Fruit fly (Drosophila melanogaster) whole organism, embryonic: Measurements from ENCODE around the gene mRpL30.
A peak's percentile ranks its signal among the peaks of the same experiment; 100 is the strongest.

Source experiments
- Ada2b ChIP-seq: fragments of 200-800 bp; sonication (Bioruptor generic); IDR thresholded peaks from 2 replicates; pipeline ENCODE4 v1.3.6; 2022; ENCODE audit warnings: missing biosample characterization, missing genetic modification characterization
- B-H1 ChIP-seq: fragments of 200-800 bp; sonication (Bioruptor generic); IDR thresholded peaks from 3 replicates; pipeline ENCODE4 v1.3.6; 2022; ENCODE audit warnings: missing biosample characterization, missing genetic modification characterization
- Blimp-1 ChIP-seq: fragments of 200-800 bp; sonication (Bioruptor generic); optimal IDR thresholded peaks from 3 replicates; lab custom pipeline; 2018; ENCODE audit warnings: missing biosample characterization, missing genetic modification characterization, mild to moderate bottlenecking, moderate library complexity, missing genetic modification reagents
- CG10321 ChIP-seq: fragments of 200-800 bp; sonication (Bioruptor generic); IDR thresholded peaks from 2 replicates; pipeline ENCODE4 v1.3.6; 2022; ENCODE audit warnings: missing biosample characterization, missing genetic modification characterization
- CG12391 ChIP-seq: fragments of 200-800 bp; sonication (Bioruptor generic); optimal IDR thresholded peaks from 3 replicates; lab custom pipeline; 2018; ENCODE audit warnings: missing biosample characterization, mild to moderate bottlenecking, missing genetic modification characterization, moderate library complexity
- CG15269 ChIP-seq: fragments of 200-800 bp; sonication (Bioruptor generic); optimal IDR thresholded peaks from 2 replicates; lab custom pipeline; 2018; ENCODE audit warnings: missing biosample characterization, mild to moderate bottlenecking, missing genetic modification characterization, moderate library complexity
- CG16863 ChIP-seq: fragments of 200-800 bp; sonication (Bioruptor generic); optimal IDR thresholded peaks from 3 replicates; lab custom pipeline; 2016; ENCODE audit warnings: missing biosample characterization, missing genetic modification characterization
- CG18476 ChIP-seq: fragments of 200-800 bp; sonication (Bioruptor generic); optimal IDR thresholded peaks from 2 replicates; lab custom pipeline; 2016; ENCODE audit warnings: missing biosample characterization, mild to moderate bottlenecking, missing genetic modification characterization
- CG3281 ChIP-seq: fragments of 200-800 bp; sonication (Bioruptor generic); optimal IDR thresholded peaks from 3 replicates; lab custom pipeline; 2017; ENCODE audit warnings: missing biosample characterization, mild to moderate bottlenecking, missing genetic modification characterization
- CG3726 ChIP-seq: fragments of 200-800 bp; sonication (Bioruptor generic); IDR thresholded peaks from 3 replicates; pipeline ENCODE4, ENCODE4 v1.3.6; 2022; ENCODE audit warnings: missing biosample characterization, missing genetic modification characterization
- CG4404 ChIP-seq: fragments of 200-800 bp; sonication (Bioruptor generic); IDR thresholded peaks from 2 replicates; pipeline ENCODE4 v1.3.6; 2022; ENCODE audit warnings: missing biosample characterization, missing genetic modification characterization
- CG6813 ChIP-seq: fragments of 200-800 bp; sonication (Bioruptor generic); optimal IDR thresholded peaks from 2 replicates; lab custom pipeline; 2017; ENCODE audit warnings: missing biosample characterization, missing genetic modification characterization, mild to moderate bottlenecking, moderate library complexity, missing genetic modification reagents
- CG7357 ChIP-seq: fragments of 200-800 bp; sonication (Bioruptor generic); IDR thresholded peaks from 3 replicates; pipeline ENCODE4 v1.3.6; 2022; ENCODE audit warnings: missing biosample characterization, missing genetic modification characterization
- CG7556 ChIP-seq: fragments of 200-800 bp; sonication (Bioruptor generic); optimal IDR thresholded peaks from 2 replicates; lab custom pipeline; 2017; ENCODE audit warnings: missing biosample characterization, mild to moderate bottlenecking, missing genetic modification characterization
- CG7839 ChIP-seq: fragments of 200-800 bp; sonication (Bioruptor generic); optimal IDR thresholded peaks from 3 replicates; lab custom pipeline; 2018; ENCODE audit warnings: missing biosample characterization, mild to moderate bottlenecking, missing genetic modification characterization, moderate library complexity
- CG8388 ChIP-seq: fragments of 200-800 bp; sonication (Bioruptor generic); optimal IDR thresholded peaks from 2 replicates; lab custom pipeline; 2019; ENCODE audit warnings: missing biosample characterization, mild to moderate bottlenecking, missing genetic modification characterization, moderate library complexity
- CG9727 ChIP-seq: fragments of 200-800 bp; sonication (Bioruptor generic); optimal IDR thresholded peaks from 3 replicates; lab custom pipeline; 2017; ENCODE audit warnings: missing biosample characterization, mild to moderate bottlenecking, missing genetic modification characterization
- CHES-1-like ChIP-seq: fragments of 200-800 bp; sonication (Bioruptor generic); optimal IDR thresholded peaks from 2 replicates; lab custom pipeline; 2016; ENCODE audit warnings: missing biosample characterization, missing genetic modification characterization
- D19A ChIP-seq: fragments of 200-800 bp; optimal IDR thresholded peaks from 3 replicates; lab custom pipeline; 2019; ENCODE audit warnings: missing biosample characterization, mild to moderate bottlenecking, missing genetic modification characterization, moderate library complexity
- Dfd ChIP-seq, 2 experiments: fragments of >200 bp; optimal IDR thresholded peaks; 2 replicates each; lab custom pipeline; 2017; ENCODE audit warnings: missing biosample characterization in 2 of 2, missing genetic modification characterization in 2 of 2
- Hmr ChIP-seq: fragments of 200-800 bp; sonication (Bioruptor generic); optimal IDR thresholded peaks from 3 replicates; lab custom pipeline; 2017; ENCODE audit warnings: mild to moderate bottlenecking, missing biosample characterization, missing genetic modification reagents, missing genetic modification characterization
- Hr3 ChIP-seq: fragments of 200-800 bp; sonication (Bioruptor generic); optimal IDR thresholded peaks from 3 replicates; lab custom pipeline; 2016; ENCODE audit warnings: missing biosample characterization, missing genetic modification characterization
- Hr78 ChIP-seq, 2 experiments: fragments of 200-800 bp in 1 of 2; fragments of >200 bp in 1 of 2; sonication (Bioruptor generic) in 1 of 2; optimal IDR thresholded peaks; 2 replicates each; lab custom pipeline; 2017 to 2019; ENCODE audit warnings: missing biosample characterization in 2 of 2, missing genetic modification characterization in 2 of 2, mild to moderate bottlenecking in 1 of 2, moderate library complexity in 1 of 2
- Hsf ChIP-seq: fragments of 200-800 bp; sonication (Bioruptor generic); optimal IDR thresholded peaks from 3 replicates; lab custom pipeline; 2016; ENCODE audit warnings: missing biosample characterization, missing genetic modification characterization
- MBD-R2 ChIP-seq: fragments of 200-800 bp; sonication (Bioruptor generic); IDR thresholded peaks from 2 replicates; pipeline ENCODE4 v1.3.6; 2022; ENCODE audit warnings: missing biosample characterization, missing genetic modification characterization
- Meics ChIP-seq: fragments of 200-800 bp; sonication (Bioruptor generic); optimal IDR thresholded peaks from 2 replicates; lab custom pipeline; 2017; ENCODE audit warnings: missing biosample characterization, mild to moderate bottlenecking, missing genetic modification characterization
- NC2α ChIP-seq: fragments of 200-800 bp; sonication (Bioruptor generic); optimal IDR thresholded peaks from 2 replicates; lab custom pipeline; 2016; ENCODE audit warnings: missing biosample characterization, missing genetic modification characterization
- Ssrp ChIP-seq: fragments of 200-800 bp; sonication (Bioruptor generic); optimal IDR thresholded peaks from 2 replicates; lab custom pipeline; 2018; ENCODE audit warnings: missing biosample characterization, mild to moderate bottlenecking, missing genetic modification characterization, moderate library complexity
- Stat92E ChIP-seq, 3 experiments: fragments of >200 bp in 2 of 3; fragments of 200-800 bp in 1 of 3; sonication (Bioruptor generic) in 1 of 3; optimal IDR thresholded peaks; 2 replicates each; lab custom pipeline; 2017 to 2019; ENCODE audit warnings: missing biosample characterization in 3 of 3, missing genetic modification characterization in 3 of 3, mild to moderate bottlenecking in 1 of 3, moderate library complexity in 1 of 3
- Xrp1 ChIP-seq: fragments of 200-800 bp; sonication (Bioruptor generic); IDR thresholded peaks from 2 replicates; pipeline ENCODE4 v1.3.6; 2022; ENCODE audit warnings: missing biosample characterization, missing genetic modification characterization
- abd-A ChIP-seq: fragments of 200-800 bp; sonication (Bioruptor generic); optimal IDR thresholded peaks from 3 replicates; lab custom pipeline; 2019; ENCODE audit warnings: missing biosample characterization, mild to moderate bottlenecking, missing genetic modification characterization, moderate library complexity
- ap ChIP-seq: fragments of 200-800 bp; sonication (Bioruptor generic); IDR thresholded peaks from 2 replicates; pipeline ENCODE4 v1.3.6; 2022; ENCODE audit warnings: missing biosample characterization, missing genetic modification characterization
- ase ChIP-seq: fragments of 200-800 bp; sonication (Bioruptor generic); IDR thresholded peaks from 3 replicates; pipeline ENCODE4 v1.3.6; 2022; ENCODE audit warnings: missing biosample characterization, missing genetic modification characterization
- cwo ChIP-seq: fragments of 200-800 bp; sonication (Bioruptor generic); optimal IDR thresholded peaks from 3 replicates; lab custom pipeline; 2017; ENCODE audit warnings: missing biosample characterization, missing genetic modification characterization, mild to moderate bottlenecking, moderate library complexity, missing genetic modification reagents
- fd3F ChIP-seq: fragments of 200-800 bp; sonication (Bioruptor generic); optimal IDR thresholded peaks from 2 replicates; lab custom pipeline; 2018; ENCODE audit warnings: missing biosample characterization, mild to moderate bottlenecking, missing genetic modification characterization, moderate library complexity
- hkb ChIP-seq, 2 experiments: fragments of 200-800 bp in 1 of 2; fragments of >200 bp in 1 of 2; sonication (Bioruptor generic) in 1 of 2; IDR thresholded peaks in 1 of 2; optimal IDR thresholded peaks in 1 of 2; 2 replicates each; pipeline versions ENCODE4 v1.3.6 to Lab custom; 2017 to 2022; ENCODE audit warnings: missing biosample characterization in 1 of 2, missing genetic modification characterization in 1 of 2
- mam ChIP-seq: fragments of 200-800 bp; sonication (Bioruptor generic); optimal IDR thresholded peaks from 3 replicates; lab custom pipeline; 2016; ENCODE audit warnings: missing biosample characterization, missing genetic modification characterization
- nerfin-1 ChIP-seq: fragments of 200-800 bp; sonication (Bioruptor generic); optimal IDR thresholded peaks from 3 replicates; lab custom pipeline; 2019; ENCODE audit warnings: missing biosample characterization, mild to moderate bottlenecking, missing genetic modification characterization, moderate library complexity
- nom ChIP-seq: fragments of 200-800 bp; sonication (Bioruptor generic); optimal IDR thresholded peaks from 2 replicates; lab custom pipeline; 2017; ENCODE audit warnings: missing biosample characterization, missing genetic modification characterization, mild to moderate bottlenecking, moderate library complexity, missing genetic modification reagents
- prd ChIP-seq, 3 experiments: fragments of >200 bp in 2 of 3; fragments of 200-800 bp in 1 of 3; sonication (Bioruptor generic) in 1 of 3; optimal IDR thresholded peaks in 2 of 3; IDR thresholded peaks in 1 of 3; 2 replicates in 2 of 3; 3 replicates in 1 of 3; pipeline versions ENCODE4 v1.3.6 to Lab custom; 2017 to 2022; ENCODE audit warnings: missing biosample characterization in 1 of 3, missing genetic modification characterization in 1 of 3
- ranshi ChIP-seq: fragments of 200-800 bp; sonication (Bioruptor generic); IDR thresholded peaks from 2 replicates; pipeline ENCODE4 v1.3.6; 2022; ENCODE audit warnings: missing biosample characterization, missing genetic modification characterization
- sisA ChIP-seq: fragments of 200-800 bp; sonication (Bioruptor generic); IDR thresholded peaks from 2 replicates; pipeline ENCODE4 v1.3.6; 2022; ENCODE audit warnings: missing biosample characterization, missing genetic modification characterization
- slbo ChIP-seq: fragments of 200-800 bp; sonication (Bioruptor generic); IDR thresholded peaks from 2 replicates; pipeline ENCODE4 v1.3.6; 2022; ENCODE audit warnings: missing biosample characterization, missing genetic modification characterization
- sob ChIP-seq: fragments of 200-800 bp; sonication (Bioruptor generic); IDR thresholded peaks from 2 replicates; pipeline ENCODE4 v1.3.6; 2022; ENCODE audit warnings: missing biosample characterization, missing genetic modification characterization
- ssp ChIP-seq: fragments of 200-800 bp; sonication (Bioruptor generic); IDR thresholded peaks from 2 replicates; pipeline ENCODE4 v1.3.6; 2022; ENCODE audit warnings: missing biosample characterization, missing genetic modification characterization
- tgo ChIP-seq: fragments of 200-800 bp; sonication (Bioruptor generic); IDR thresholded peaks from 3 replicates; pipeline ENCODE4 v1.3.6; 2022; ENCODE audit warnings: missing biosample characterization, missing genetic modification characterization
- ttk ChIP-seq: fragments of 200-800 bp; sonication (Bioruptor generic); IDR thresholded peaks from 2 replicates; pipeline ENCODE4 v2.1.2; 2022; ENCODE audit warnings: missing biosample characterization, missing genetic modification characterization
- vfl ChIP-seq: fragments of 200-800 bp; sonication (Bioruptor generic); optimal IDR thresholded peaks from 2 replicates; lab custom pipeline; 2016; ENCODE audit warnings: missing biosample characterization, missing genetic modification characterization
- vnd ChIP-seq: fragments of 200-800 bp; sonication (Bioruptor generic); IDR thresholded peaks from 3 replicates; pipeline ENCODE4 v1.3.6; 2022; ENCODE audit warnings: missing biosample characterization, missing genetic modification characterization; ENCODE audit not compliant: partially characterized antibody
- yki ChIP-seq: fragments of >200 bp; optimal IDR thresholded peaks from 3 replicates; lab custom pipeline; 2018

Gene mRpL30

dm6 chrX:4614325-4614724 is 33.3 kb upstream of the mRpL30 start (continued):
- TF ChIP-seq MBD-R2 (GFP tag; lab: Robert Waterston, UW) (no peak), CG10321 (GFP tag; lab: Robert Waterston, UW) (no peak), Hsf (GFP tag; lab: Kevin White, UChicago) (no peak), vnd (GFP tag; lab: Robert Waterston, UW) (no peak), B-H1 (GFP tag; lab: Robert Waterston, UW) (no peak), fd3F (GFP tag; lab: Kevin White, UChicago) (peak; percentile 9), Meics (GFP tag; lab: Kevin White, UChicago) (peak; percentile 41), CG15269 (tag; lab: Kevin White, UChicago) (peak; percentile 37), Blimp-1 (GFP tag; lab: Kevin White, UChicago) (no peak), Hmr (peak; percentile 33), prd (optimal IDR thresholded peaks at IDR 0.05; lab: Kevin White, UChicago) (no peak), prd (GFP tag; IDR thresholded peaks at IDR 0.05; lab: Robert Waterston, UW) (peak; percentile 62; the same call in 2 of the 3 replicates), slbo (peak; percentile 60), CHES-1-like (no peak), tgo (GFP tag; lab: Robert Waterston, UW) (peak; percentile 29; the same call in 1 of the 3 replicates), CG9727 (GFP tag; lab: Kevin White, UChicago) (peak; percentile 18), vfl (GFP tag; lab: Kevin White, UChicago) (no peak), Ada2b (GFP tag; lab: Robert Waterston, UW) (peak; percentile 59), nerfin-1 (tag; lab: Kevin White, UChicago) (no peak), CG4404 (GFP tag; lab: Robert Waterston, UW) (no peak; the same call in 1 of the 2 replicates), D19A (tag; lab: Kevin White, UChicago) (no peak), ranshi (GFP tag; lab: Robert Waterston, UW) (no peak), sisA (GFP tag; lab: Robert Waterston, UW) (peak; percentile 25; the same call in 1 of the 2 replicates), Dfd (GFP tag; optimal IDR thresholded peaks at IDR 0.05; lab: Kevin White, UChicago) (no peak), ssp (GFP tag; lab: Robert Waterston, UW) (no peak), Hr3 (GFP tag; lab: Kevin White, UChicago) (no peak), Hr78 (GFP tag; optimal IDR thresholded peaks at IDR 0.05; lab: Kevin White, UChicago) (no peak), cwo (GFP tag; lab: Kevin White, UChicago) (no peak), mam (peak; percentile 26), Stat92E (GFP tag; optimal IDR thresholded peaks at IDR 0.05; lab: Kevin White, UChicago) (no peak), ap (GFP tag; lab: Robert Waterston, UW) (no peak), CG7556 (GFP tag; lab: Kevin White, UChicago) (no peak), Xrp1 (GFP tag; lab: Robert Waterston, UW) (no peak; the same call in 1 of the 2 replicates), CG8388 (GFP tag; lab: Kevin White, UChicago) (no peak), CG12391 (tag; lab: Kevin White, UChicago) (peak; percentile 2), CG3281 (no peak), CG16863 (GFP tag; lab: Kevin White, UChicago) (no peak), ttk (0 out of 2 replicates have a peak, but pooled peaks have one; percentile 10), NC2α (GFP tag; lab: Kevin White, UChicago) (no peak), abd-A (no peak), Ssrp (no peak), yki (lab: Kevin White, UChicago) (no peak), CG18476 (GFP tag; lab: Kevin White, UChicago) (no peak), CG3726 (GFP tag; lab: Robert Waterston, UW) (no peak), sob (GFP tag; lab: Robert Waterston, UW) (peak; percentile 50), CG7357 (GFP tag; lab: Robert Waterston, UW) (no peak), CG6813 (GFP tag; lab: Kevin White, UChicago) (no peak), ase (GFP tag; lab: Robert Waterston, UW) (no peak), hkb (optimal IDR thresholded peaks at IDR 0.05; lab: Kevin White, UChicago) (no peak), hkb (GFP tag; IDR thresholded peaks at IDR 0.05; lab: Robert Waterston, UW) (peak; percentile 35; the same call in 1 of the 2 replicates), CG7839 (tag; lab: Kevin White, UChicago) (peak; percentile 37), nom (no peak)
